Worm (Caenorhabditis elegans): Measurements from ENCODE around the gene F18E3.12.

F18E3.12 gene

ce11 chrV:7432441-7433146 is 17.8 kb downstream of the F18E3.12 start:
- no peak for TF ChIP-seq ceh-36 (tag; optimal IDR thresholded peaks at IDR 0.05)
- no peak for TF ChIP-seq ceh-13 (GFP tag; optimal IDR thresholded peaks at IDR 0.05)

ce11 chrV:7434805-7435363 is 20.1 kb downstream of the F18E3.12 start:
- TF ChIP-seq ceh-36 (tag; optimal IDR thresholded peaks at IDR 0.05) (no peak), hmbx-1 (tag; optimal IDR thresholded peaks at IDR 0.05) (no peak), ama-1 (optimal IDR thresholded peaks at IDR 0.05) (no peak), aly-1 (tag; optimal IDR thresholded peaks at IDR 0.05) (no peak), ets-7 (tag; optimal IDR thresholded peaks at IDR 0.05) (no peak), ceh-13 (GFP tag; optimal IDR thresholded peaks at IDR 0.05) (no peak), tra-4 (tag; optimal IDR thresholded peaks at IDR 0.05) (no peak), tbx-37 (GFP tag; conservative IDR thresholded peaks at IDR 0.05) (no peak), hmg-4 (GFP tag; optimal IDR thresholded peaks at IDR 0.05) (no peak), hnd-1 (tag; optimal IDR thresholded peaks at IDR 0.05) (no peak), sea-1 (GFP tag; conservative IDR thresholded peaks at IDR 0.05) (no peak)

DNA sequence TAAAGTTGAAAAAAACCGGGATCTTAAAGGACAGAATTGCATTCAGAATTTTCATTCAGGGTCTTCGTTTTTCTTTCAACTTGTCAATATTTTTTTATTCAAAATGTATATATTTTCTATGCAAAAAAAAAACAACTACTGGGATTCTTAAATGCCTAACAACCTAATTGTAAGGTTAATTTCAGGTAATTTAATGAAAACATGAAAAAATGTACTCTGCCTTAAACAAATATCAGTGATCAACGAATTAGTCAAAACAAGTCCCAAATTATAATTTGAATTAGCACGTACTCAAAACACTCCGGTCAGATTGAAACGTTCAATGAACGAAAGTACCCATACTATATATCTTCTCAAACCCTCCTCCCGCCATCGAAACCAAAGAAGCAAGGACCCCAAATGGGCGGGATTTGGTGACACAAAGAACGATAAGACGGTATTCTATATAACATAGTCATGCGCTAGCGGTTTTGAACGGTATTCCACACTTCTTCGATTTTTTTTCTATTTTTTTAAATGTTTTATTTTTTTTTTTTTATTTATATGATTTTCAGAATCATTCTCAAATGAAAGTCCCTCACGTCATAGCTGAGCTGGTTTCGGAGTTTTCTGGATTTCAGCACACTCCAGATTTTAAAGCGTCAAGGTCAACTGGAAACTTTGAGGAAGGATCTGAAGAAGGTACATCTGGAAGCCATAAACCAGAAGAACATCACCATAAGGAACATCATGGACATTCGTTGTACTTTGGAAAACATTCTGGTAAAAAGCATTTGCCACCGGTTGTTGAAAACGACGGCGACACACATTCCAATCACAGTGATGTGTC is 20.8 kb downstream of the F18E3.12 start, which contains the start of the genes ddo-2 and F25E5.8:
Gene ddo-2, minus strand, starts transcription at position 330 of the 829 bp plus-strand sequence.
Gene F25E5.8, plus strand, starts transcription at position 555 of the 829 bp plus-strand sequence.
- TF ChIP-seq hmbx-1 (tag; optimal IDR thresholded peaks at IDR 0.05) (no peak), F13C5.2 (tag; optimal IDR thresholded peaks at IDR 0.05) (no peak), ama-1 (optimal IDR thresholded peaks at IDR 0.05) (no peak), ceh-36 (tag; optimal IDR thresholded peaks at IDR 0.05) (no peak)

- no peak for TF ChIP-seq flt-1 (GFP tag; IDR thresholded peaks at IDR 0.05)
- TF ChIP-seq hnd-1 (tag; optimal IDR thresholded peaks at IDR 0.05) = no peak
- TF ChIP-seq B0310.2 (tag; optimal IDR thresholded peaks at IDR 0.05) = no peak
- TF ChIP-seq ceh-13 (GFP tag; optimal IDR thresholded peaks at IDR 0.05) = no peak
- TF ChIP-seq hmg-4 (GFP tag; optimal IDR thresholded peaks at IDR 0.05) = no peak
- no peak for TF ChIP-seq F13C5.2 (tag; optimal IDR thresholded peaks at IDR 0.05)
- TF ChIP-seq ama-1 (optimal IDR thresholded peaks at IDR 0.05) = no peak
- no peak for TF ChIP-seq pes-1 (GFP tag; IDR thresholded peaks at IDR 0.05)
- TF ChIP-seq tra-4 (tag; optimal IDR thresholded peaks at IDR 0.05) = no peak
- no peak for TF ChIP-seq ets-7 (tag; optimal IDR thresholded peaks at IDR 0.05)
- TF ChIP-seq sea-1 (GFP tag; conservative IDR thresholded peaks at IDR 0.05) = no peak
- TF ChIP-seq aly-1 (tag; optimal IDR thresholded peaks at IDR 0.05) = no peak
- no peak for TF ChIP-seq tbx-11 (GFP tag; IDR thresholded peaks at IDR 0.05)
- no peak for TF ChIP-seq tbx-37 (GFP tag; conservative IDR thresholded peaks at IDR 0.05)
- no peak for TF ChIP-seq scrt-1 (GFP tag; IDR thresholded peaks at IDR 0.05)
- no peak for TF ChIP-seq hmbx-1 (tag; optimal IDR thresholded peaks at IDR 0.05)
- no peak for TF ChIP-seq ceh-36 (tag; optimal IDR thresholded peaks at IDR 0.05)
Measured at ce11 chrV:7436509-7436908, 21.7 kb downstream of the F18E3.12 start.

- TF ChIP-seq ceh-13 (GFP tag; optimal IDR thresholded peaks at IDR 0.05) = no peak
- TF ChIP-seq B0310.2 (tag; optimal IDR thresholded peaks at IDR 0.05) = no peak
- no peak for TF ChIP-seq ceh-36 (tag; optimal IDR thresholded peaks at IDR 0.05)
- no peak for TF ChIP-seq hnd-1 (tag; optimal IDR thresholded peaks at IDR 0.05)
- TF ChIP-seq pes-1 (GFP tag; IDR thresholded peaks at IDR 0.05) = no peak
- no peak for TF ChIP-seq tra-4 (tag; optimal IDR thresholded peaks at IDR 0.05)
- no peak for TF ChIP-seq F13C5.2 (tag; optimal IDR thresholded peaks at IDR 0.05)
- TF ChIP-seq scrt-1 (GFP tag; IDR thresholded peaks at IDR 0.05) = no peak
- no peak for TF ChIP-seq aly-1 (tag; optimal IDR thresholded peaks at IDR 0.05)
- TF ChIP-seq tbx-37 (GFP tag; conservative IDR thresholded peaks at IDR 0.05) = no peak
- TF ChIP-seq sea-1 (GFP tag; conservative IDR thresholded peaks at IDR 0.05) = no peak
- TF ChIP-seq ama-1 (optimal IDR thresholded peaks at IDR 0.05) = no peak
- no peak for TF ChIP-seq hmbx-1 (tag; optimal IDR thresholded peaks at IDR 0.05)
- TF ChIP-seq tbx-11 (GFP tag; IDR thresholded peaks at IDR 0.05) = no peak
- no peak for TF ChIP-seq ets-7 (tag; optimal IDR thresholded peaks at IDR 0.05)
Measured at ce11 chrV:7436911-7437310, 22.1 kb downstream of the F18E3.12 start.

DNA sequence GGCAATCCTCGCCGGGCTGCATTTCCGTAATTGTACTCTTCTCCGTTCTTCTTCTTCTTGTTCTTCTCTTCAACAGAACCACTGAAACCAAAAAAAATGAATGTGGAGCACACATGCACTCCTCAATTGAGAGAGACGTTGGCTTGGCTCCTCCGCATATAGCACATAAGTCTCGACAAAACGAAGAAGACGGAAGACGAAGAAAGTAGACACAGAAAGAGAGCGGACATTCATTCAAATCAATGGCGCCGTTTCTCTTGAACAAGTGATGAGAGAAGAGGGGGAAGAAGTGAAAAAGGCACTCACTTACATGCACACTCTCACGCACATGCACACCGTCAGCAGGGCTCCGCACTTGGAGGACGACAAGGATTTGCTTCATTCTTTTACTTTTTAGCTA is 22.8 kb downstream of the F18E3.12 start, which contains the start of gene F25E5.9:
Gene F25E5.9, minus strand, starts transcription at position 382 of the 400 bp plus-strand sequence.
- no peak for TF ChIP-seq tbx-37 (GFP tag; conservative IDR thresholded peaks at IDR 0.05)
- no peak for TF ChIP-seq hmg-4 (GFP tag; optimal IDR thresholded peaks at IDR 0.05)
- TF ChIP-seq F13C5.2 (tag; optimal IDR thresholded peaks at IDR 0.05) = no peak
- no peak for TF ChIP-seq aly-1 (tag; optimal IDR thresholded peaks at IDR 0.05)
- TF ChIP-seq ceh-13 (GFP tag; optimal IDR thresholded peaks at IDR 0.05) = no peak
- TF ChIP-seq B0310.2 (tag; optimal IDR thresholded peaks at IDR 0.05) = no peak
- no peak for TF ChIP-seq tra-4 (tag; optimal IDR thresholded peaks at IDR 0.05)
- no peak for TF ChIP-seq tbx-11 (GFP tag; IDR thresholded peaks at IDR 0.05)
- no peak for TF ChIP-seq pes-1 (GFP tag; IDR thresholded peaks at IDR 0.05)
- TF ChIP-seq ama-1 (optimal IDR thresholded peaks at IDR 0.05) = no peak
- no peak for TF ChIP-seq sea-1 (GFP tag; conservative IDR thresholded peaks at IDR 0.05)
- TF ChIP-seq ets-7 (tag; optimal IDR thresholded peaks at IDR 0.05) = no peak
- no peak for TF ChIP-seq ceh-36 (tag; optimal IDR thresholded peaks at IDR 0.05)
- no peak for TF ChIP-seq scrt-1 (GFP tag; IDR thresholded peaks at IDR 0.05)
- no peak for TF ChIP-seq hnd-1 (tag; optimal IDR thresholded peaks at IDR 0.05)
- no peak for TF ChIP-seq flt-1 (GFP tag; IDR thresholded peaks at IDR 0.05)

DNA sequence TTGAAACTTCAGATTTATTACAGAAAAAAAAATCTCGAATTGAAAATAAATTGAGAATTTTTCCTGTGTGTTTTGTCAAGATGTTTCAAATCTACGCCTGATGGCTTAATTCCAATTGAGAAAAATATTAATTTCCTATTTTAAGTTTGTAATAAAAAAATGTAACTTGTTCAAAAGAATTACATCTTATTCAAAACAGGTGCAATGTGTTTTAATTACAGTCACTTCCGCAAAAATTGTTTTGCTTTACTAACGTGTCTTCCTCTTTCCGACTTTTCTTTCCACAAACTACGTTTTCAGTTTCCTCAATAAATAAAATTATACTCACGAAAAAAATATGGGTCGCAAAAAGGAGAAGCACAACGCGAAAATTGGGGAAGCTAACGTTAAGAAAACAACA is 23.2 kb downstream of the F18E3.12 start, which contains the start of gene F25E5.16:
Gene F25E5.16, plus strand, starts transcription at position 301 of the 400 bp plus-strand sequence.
- TF ChIP-seq tra-4 (tag; optimal IDR thresholded peaks at IDR 0.05) (no peak), hnd-1 (tag; optimal IDR thresholded peaks at IDR 0.05) (no peak), pes-1 (GFP tag; IDR thresholded peaks at IDR 0.05) (no peak), F13C5.2 (tag; optimal IDR thresholded peaks at IDR 0.05) (no peak), ceh-13 (GFP tag; optimal IDR thresholded peaks at IDR 0.05) (no peak), ets-7 (tag; optimal IDR thresholded peaks at IDR 0.05) (no peak), B0310.2 (tag; optimal IDR thresholded peaks at IDR 0.05) (no peak)
